Fruit fly (Drosophila melanogaster) whole organism, prepupa: ENCODE results near the gene CG7945.
A peak's percentile ranks its signal among the peaks of the same experiment; 100 is the strongest.

Experiments used
- CG10631 ChIP-seq: fragments of 200-800 bp; sonication (Bioruptor generic); optimal IDR thresholded peaks from 2 replicates; lab custom pipeline; 2016; ENCODE audit warnings: missing biosample characterization, missing genetic modification characterization
- CG10669 ChIP-seq: fragments of 200-800 bp; sonication (Bioruptor generic); optimal IDR thresholded peaks from 3 replicates; lab custom pipeline; 2018; ENCODE audit warnings: missing biosample characterization, mild to moderate bottlenecking, missing genetic modification characterization, moderate library complexity
- CG11294 ChIP-seq: fragments of 200-800 bp; sonication (Bioruptor generic); IDR thresholded peaks from 2 replicates; pipeline ENCODE4 v1.3.6; 2022; ENCODE audit warnings: missing biosample characterization, missing genetic modification characterization
- CG11762 ChIP-seq: fragments of 200-800 bp; sonication (Bioruptor generic); optimal IDR thresholded peaks from 3 replicates; lab custom pipeline; 2016; ENCODE audit warnings: missing biosample characterization, missing genetic modification characterization; ENCODE audit not compliant: insufficient read depth
- CG11902 ChIP-seq: fragments of 200-800 bp; sonication (Bioruptor generic); optimal IDR thresholded peaks from 3 replicates; lab custom pipeline; 2016; ENCODE audit warnings: missing biosample characterization, missing genetic modification characterization
- CG15336 ChIP-seq: fragments of 200-800 bp; sonication (Bioruptor generic); IDR thresholded peaks from 2 replicates; pipeline ENCODE4 v1.3.6; 2022; ENCODE audit warnings: missing biosample characterization, missing genetic modification characterization
- CG1621 ChIP-seq: fragments of 200-800 bp; sonication (Bioruptor generic); optimal IDR thresholded peaks from 3 replicates; lab custom pipeline; 2018; ENCODE audit warnings: missing biosample characterization, mild to moderate bottlenecking, missing genetic modification characterization
- CG3032 ChIP-seq: fragments of 200-800 bp; optimal IDR thresholded peaks from 2 replicates; lab custom pipeline; 2019; ENCODE audit warnings: missing biosample characterization, mild to moderate bottlenecking, missing genetic modification characterization, moderate library complexity
- CG31627 ChIP-seq: fragments of 200-800 bp; sonication (Bioruptor generic); optimal IDR thresholded peaks from 3 replicates; lab custom pipeline; 2016; ENCODE audit warnings: missing biosample characterization, missing genetic modification characterization
- CG32006 ChIP-seq: fragments of 200-800 bp; sonication (Bioruptor generic); optimal IDR thresholded peaks from 3 replicates; lab custom pipeline; 2017; ENCODE audit warnings: missing biosample characterization, mild to moderate bottlenecking, missing genetic modification characterization
- CG34406 ChIP-seq: fragments of 200-800 bp; sonication (Bioruptor generic); optimal IDR thresholded peaks from 3 replicates; lab custom pipeline; 2016; ENCODE audit warnings: missing biosample characterization, missing genetic modification characterization
- CG3919 ChIP-seq: fragments of 200-800 bp; sonication (Bioruptor generic); optimal IDR thresholded peaks from 3 replicates; lab custom pipeline; 2016; ENCODE audit warnings: missing biosample characterization, missing genetic modification characterization
- CG4318 ChIP-seq: fragments of 200-800 bp; sonication (Bioruptor generic); optimal IDR thresholded peaks from 3 replicates; lab custom pipeline; 2017; ENCODE audit warnings: missing biosample characterization, mild to moderate bottlenecking, missing genetic modification characterization
- CG6163 ChIP-seq: fragments of 200-800 bp; sonication (Bioruptor generic); IDR thresholded peaks from 3 replicates; pipeline ENCODE4 v1.3.6; 2022; ENCODE audit warnings: missing biosample characterization, missing genetic modification characterization
- CG6276 ChIP-seq: fragments of 200-800 bp; sonication (Bioruptor generic); optimal IDR thresholded peaks from 2 replicates; lab custom pipeline; 2017; ENCODE audit warnings: missing biosample characterization, mild to moderate bottlenecking, missing genetic modification characterization
- CG6792 ChIP-seq: fragments of 200-800 bp; sonication (Bioruptor generic); optimal IDR thresholded peaks from 3 replicates; lab custom pipeline; 2016; ENCODE audit warnings: missing biosample characterization, missing genetic modification characterization
- CG6854 ChIP-seq: fragments of 200-800 bp; sonication (Bioruptor generic); optimal IDR thresholded peaks from 2 replicates; lab custom pipeline; 2017; ENCODE audit warnings: missing biosample characterization, mild to moderate bottlenecking, missing genetic modification characterization
- CG7368 ChIP-seq: fragments of 200-800 bp; sonication (Bioruptor generic); optimal IDR thresholded peaks from 3 replicates; lab custom pipeline; 2016; ENCODE audit warnings: missing biosample characterization, missing genetic modification characterization
- CG8119 ChIP-seq: fragments of 200-800 bp; sonication (Bioruptor generic); IDR thresholded peaks from 3 replicates; pipeline ENCODE4 v1.3.6; 2022; ENCODE audit warnings: missing biosample characterization, missing genetic modification characterization
- CG8319 ChIP-seq: fragments of 200-800 bp; sonication (Bioruptor generic); optimal IDR thresholded peaks from 3 replicates; lab custom pipeline; 2016; ENCODE audit warnings: missing biosample characterization, missing genetic modification characterization
- CG8632 ChIP-seq: fragments of 200-800 bp; sonication (Bioruptor generic); optimal IDR thresholded peaks from 3 replicates; lab custom pipeline; 2016; ENCODE audit warnings: missing biosample characterization, missing genetic modification characterization
- CG9139 ChIP-seq: fragments of 200-800 bp; sonication (Bioruptor generic); optimal IDR thresholded peaks from 3 replicates; lab custom pipeline; 2017; ENCODE audit warnings: missing biosample characterization, mild to moderate bottlenecking, missing genetic modification characterization
- Eip78C ChIP-seq: fragments of 200-800 bp; sonication (Bioruptor generic); peaks from one replicate; lab custom pipeline; 2016; ENCODE audit warnings: missing biosample characterization, missing genetic modification characterization
- Eip93F ChIP-seq: fragments of 200-800 bp; sonication (Bioruptor generic); optimal IDR thresholded peaks from 2 replicates; lab custom pipeline; 2016; ENCODE audit warnings: missing biosample characterization, mild to moderate bottlenecking, missing genetic modification characterization
- Ets96B ChIP-seq: fragments of 200-800 bp; optimal IDR thresholded peaks from 2 replicates; lab custom pipeline; 2019; ENCODE audit warnings: missing biosample characterization, mild to moderate bottlenecking, missing genetic modification characterization, moderate library complexity
- Gug ChIP-seq: fragments of 200-800 bp; sonication (Bioruptor generic); IDR thresholded peaks from 2 replicates; pipeline ENCODE4 v1.3.6; 2022; ENCODE audit warnings: missing biosample characterization, missing genetic modification characterization
- Hr38 ChIP-seq: sonication (Bioruptor generic); optimal IDR thresholded peaks from 2 replicates; lab custom pipeline; 2016; ENCODE audit warnings: missing biosample characterization, missing genetic modification characterization
- Hr39 ChIP-seq: fragments of 200-800 bp; sonication (Bioruptor generic); optimal IDR thresholded peaks from 2 replicates; lab custom pipeline; 2016; ENCODE audit warnings: missing biosample characterization, missing genetic modification characterization
- Hr4 ChIP-seq: fragments of 200-800 bp; sonication (Bioruptor generic); optimal IDR thresholded peaks from 3 replicates; lab custom pipeline; 2016; ENCODE audit warnings: missing biosample characterization, missing genetic modification characterization
- Lpt ChIP-seq: fragments of 200-800 bp; sonication (Bioruptor generic); optimal IDR thresholded peaks from 3 replicates; lab custom pipeline; 2016; ENCODE audit warnings: missing biosample characterization, missing genetic modification characterization
- Met ChIP-seq: fragments of 200-800 bp; sonication (Bioruptor generic); optimal IDR thresholded peaks from 3 replicates; lab custom pipeline; 2016; ENCODE audit warnings: missing biosample characterization, missing genetic modification characterization
- OdsH ChIP-seq: fragments of 200-800 bp; sonication (Bioruptor generic); optimal IDR thresholded peaks from 3 replicates; lab custom pipeline; 2016; ENCODE audit warnings: missing biosample characterization, missing genetic modification characterization
- Sox14 ChIP-seq: fragments of 200-800 bp; sonication (Bioruptor generic); optimal IDR thresholded peaks from 3 replicates; lab custom pipeline; 2016; ENCODE audit warnings: missing biosample characterization, missing genetic modification characterization
- achi ChIP-seq: fragments of 200-800 bp; sonication (Bioruptor generic); optimal IDR thresholded peaks from 3 replicates; lab custom pipeline; 2016; ENCODE audit warnings: missing biosample characterization, missing genetic modification characterization
- dac ChIP-seq: fragments of 200-800 bp; sonication (Bioruptor generic); optimal IDR thresholded peaks from 2 replicates; lab custom pipeline; 2017; ENCODE audit warnings: missing biosample characterization, mild to moderate bottlenecking, missing genetic modification characterization
- dsx ChIP-seq: fragments of 200-800 bp; optimal IDR thresholded peaks from 3 replicates; lab custom pipeline; 2019; ENCODE audit warnings: missing biosample characterization, mild to moderate bottlenecking, missing genetic modification characterization, moderate library complexity; ENCODE audit not compliant: poor library complexity, severe bottlenecking
- eg ChIP-seq: fragments of 200-800 bp; sonication (Bioruptor generic); IDR thresholded peaks from 3 replicates; pipeline ENCODE4 v1.3.6; 2022; ENCODE audit warnings: missing biosample characterization, missing genetic modification characterization
- fd59A ChIP-seq: fragments of 200-800 bp; sonication (Bioruptor generic); optimal IDR thresholded peaks from 2 replicates; lab custom pipeline; 2017; ENCODE audit warnings: missing biosample characterization, mild to moderate bottlenecking, missing genetic modification characterization, missing genetic modification reagents
- fkh ChIP-seq: fragments of 200-800 bp; sonication (Bioruptor generic); optimal IDR thresholded peaks from 3 replicates; lab custom pipeline; 2017; ENCODE audit warnings: missing biosample characterization, mild to moderate bottlenecking, missing genetic modification characterization, moderate library complexity
- salr ChIP-seq, 2 experiments: fragments of 200-800 bp; sonication (Bioruptor generic); optimal IDR thresholded peaks; 3 replicates each; lab custom pipeline; 2016 to 2018; ENCODE audit warnings: missing biosample characterization in 2 of 2, missing genetic modification characterization in 2 of 2, mild to moderate bottlenecking in 1 of 2
- spab ChIP-seq: fragments of 200-800 bp; sonication (Bioruptor generic); optimal IDR thresholded peaks from 2 replicates; lab custom pipeline; 2017; ENCODE audit warnings: missing biosample characterization, mild to moderate bottlenecking, missing genetic modification characterization, missing genetic modification reagents
- ss ChIP-seq, 2 experiments: fragments of 200-800 bp; sonication (Bioruptor generic); optimal IDR thresholded peaks; 2 replicates in 1 of 2; 3 replicates in 1 of 2; lab custom pipeline; 2017 to 2018; ENCODE audit warnings: mild to moderate bottlenecking in 2 of 2, missing biosample characterization in 2 of 2, missing genetic modification characterization in 2 of 2, moderate library complexity in 1 of 2
- svp ChIP-seq: fragments of 200-800 bp; sonication (Bioruptor generic); peaks from one replicate; lab custom pipeline; 2016; ENCODE audit warnings: missing biosample characterization, missing genetic modification characterization

CG7945 gene

dm6 chr3L:15532368-15533030 lies 8.6 kb upstream of the CG7945 start (continued):
- TF ChIP-seq CG9139 (GFP tag; lab: Kevin White, UChicago) (no peak), CG4318 (GFP tag; lab: Kevin White, UChicago) (peak; percentile 45), OdsH (peak; percentile 1), spab (GFP tag; lab: Kevin White, UChicago) (peak; percentile 52), CG8319 (peak; percentile 3), Hr39 (GFP tag; lab: Kevin White, UChicago) (peak; percentile 61), CG31627 (GFP tag; lab: Kevin White, UChicago) (peak; percentile 41), Ets96B (tag; lab: Kevin White, UChicago) (peak; percentile 10), CG6276 (GFP tag; lab: Kevin White, UChicago) (peak; percentile 77), svp (GFP tag; lab: Kevin White, UChicago) (peak; percentile 95), Lpt (GFP tag; lab: Kevin White, UChicago) (peak; percentile 31), Met (GFP tag; lab: Kevin White, UChicago) (peak; percentile 63), dsx (peak; percentile 30), fkh (GFP tag; lab: Kevin White, UChicago) (no peak), CG7368 (GFP tag; lab: Kevin White, UChicago) (no peak), Hr4 (peak; percentile 47), CG10669 (GFP tag; lab: Kevin White, UChicago) (peak; percentile 35), CG8632 (no peak), Gug (GFP tag; lab: Robert Waterston, UW) (peak; percentile 58), CG10631 (GFP tag; lab: Kevin White, UChicago) (peak; percentile 49), CG11902 (GFP tag; lab: Kevin White, UChicago) (no peak), CG6792 (GFP tag; lab: Kevin White, UChicago) (no peak)

dm6 chr3L:15531423-15532325 lies 7.7 kb upstream of the CG7945 start, which contains the start of gene CG43248:
CG43248 (minus strand) TSS chr3L:15531473.
- no peak for TF ChIP-seq CG8119 (GFP tag; lab: Robert Waterston, UW)
- no peak for TF ChIP-seq Eip93F
- TF ChIP-seq CG15336 (GFP tag; lab: Robert Waterston, UW) = no peak
- TF ChIP-seq Hr38 (GFP tag; lab: Kevin White, UChicago) = no peak
- TF ChIP-seq Hr4 = no peak
- TF ChIP-seq eg (GFP tag; lab: Robert Waterston, UW) = no peak
- no peak for TF ChIP-seq CG11294 (GFP tag; lab: Robert Waterston, UW)

DNA sequence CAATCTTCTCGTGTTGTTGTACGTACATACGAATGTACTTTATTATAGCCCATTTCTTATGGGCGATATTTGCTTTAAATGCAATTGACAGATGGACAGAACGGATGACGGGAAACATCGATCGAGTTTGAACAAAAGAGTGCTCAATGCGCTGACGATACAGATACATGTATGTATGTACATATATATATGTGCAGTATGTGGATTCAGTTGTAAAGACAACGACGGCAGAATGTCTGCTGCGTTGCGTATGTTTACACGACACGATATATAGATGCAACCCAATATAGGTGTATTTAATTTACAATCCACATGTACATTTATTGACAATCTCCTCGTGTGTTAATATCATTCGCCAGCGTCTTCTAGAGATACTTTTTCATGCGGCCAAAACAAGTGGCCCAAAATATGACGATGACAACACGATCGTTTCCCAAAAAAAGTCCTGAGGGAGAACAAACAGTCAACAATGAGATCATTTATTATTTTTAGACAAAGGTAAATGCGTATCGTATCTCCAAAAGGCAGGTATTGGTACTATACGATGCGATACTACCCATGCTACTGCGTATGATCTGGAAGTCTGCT lies 6.8 kb upstream of the CG7945 start:
- TF ChIP-seq Sox14 (GFP tag; lab: Kevin White, UChicago) (peak; percentile 0), CG1621 (no peak), fkh (GFP tag; lab: Kevin White, UChicago) (peak; percentile 86), achi (peak; percentile 24), CG6276 (GFP tag; lab: Kevin White, UChicago) (no peak), CG8119 (GFP tag; lab: Robert Waterston, UW) (no peak), eg (GFP tag; lab: Robert Waterston, UW) (no peak), CG6854 (GFP tag; lab: Kevin White, UChicago) (peak; percentile 34), CG11902 (GFP tag; lab: Kevin White, UChicago) (no peak), svp (GFP tag; lab: Kevin White, UChicago) (no peak), OdsH (no peak), CG3919 (peak; percentile 10), CG3032 (tag; lab: Kevin White, UChicago) (no peak), CG6163 (GFP tag; lab: Robert Waterston, UW) (no peak), fd59A (GFP tag; lab: Kevin White, UChicago) (no peak), Ets96B (tag; lab: Kevin White, UChicago) (no peak), CG6792 (GFP tag; lab: Kevin White, UChicago) (no peak), CG11762 (GFP tag; lab: Kevin White, UChicago) (no peak), CG4318 (GFP tag; lab: Kevin White, UChicago) (no peak), ss (GFP tag; optimal IDR thresholded peaks at IDR 0.05; lab: Kevin White, UChicago) (peak; percentile 19 to 28), CG15336 (GFP tag; lab: Robert Waterston, UW) (no peak), Eip78C (GFP tag; lab: Kevin White, UChicago) (peak; percentile 65), CG10631 (GFP tag; lab: Kevin White, UChicago) (no peak), CG32006 (GFP tag; lab: Kevin White, UChicago) (no peak), dsx (no peak), dac (no peak), CG34406 (no peak), salr (GFP tag; optimal IDR thresholded peaks at IDR 0.05; lab: Kevin White, UChicago) (no peak)
